Fruit fly (Drosophila melanogaster) whole organism, embryonic: ENCODE results near the gene T48.
A peak's percentile ranks its signal among the peaks of the same experiment; 100 is the strongest.

Experiments
- ATbp ChIP-seq: fragments of 200-800 bp; sonication (Bioruptor generic); optimal IDR thresholded peaks from 2 replicates; lab custom pipeline; 2017; ENCODE audit warnings: missing biosample characterization, mild to moderate bottlenecking, missing genetic modification characterization, missing genetic modification reagents
- Abd-B ChIP-seq: fragments of 200-800 bp; sonication (Bioruptor generic); optimal IDR thresholded peaks from 2 replicates; lab custom pipeline; 2018; ENCODE audit warnings: missing biosample characterization, mild to moderate bottlenecking, missing genetic modification characterization, moderate library complexity
- Ada2b ChIP-seq: fragments of 200-800 bp; sonication (Bioruptor generic); IDR thresholded peaks from 2 replicates; pipeline ENCODE4 v1.3.6; 2022; ENCODE audit warnings: missing biosample characterization, missing genetic modification characterization
- Adf1 ChIP-seq: fragments of 200-800 bp; sonication (Bioruptor generic); IDR thresholded peaks from 2 replicates; pipeline ENCODE4 v1.3.6; 2022; ENCODE audit warnings: missing biosample characterization, missing genetic modification characterization
- B-H2 ChIP-seq: fragments of 200-800 bp; sonication (Bioruptor generic); optimal IDR thresholded peaks from 2 replicates; lab custom pipeline; 2018; ENCODE audit warnings: missing biosample characterization, mild to moderate bottlenecking, missing genetic modification characterization
- Bgb ChIP-seq: fragments of 200-800 bp; sonication (Bioruptor generic); IDR thresholded peaks from 2 replicates; pipeline ENCODE4 v1.3.6; 2022; ENCODE audit warnings: missing biosample characterization, missing genetic modification characterization; ENCODE audit not compliant: partially characterized antibody
- CG10147 ChIP-seq: fragments of 200-800 bp; sonication (Bioruptor generic); optimal IDR thresholded peaks from 2 replicates; lab custom pipeline; 2019; ENCODE audit warnings: missing biosample characterization, mild to moderate bottlenecking, missing genetic modification characterization, moderate library complexity
- CG10274 ChIP-seq: fragments of 200-800 bp; sonication (Bioruptor generic); optimal IDR thresholded peaks from 3 replicates; lab custom pipeline; 2017; ENCODE audit warnings: missing biosample characterization, mild to moderate bottlenecking, missing genetic modification characterization
- CG10366 ChIP-seq: fragments of 200-800 bp; sonication (Bioruptor generic); IDR thresholded peaks from 2 replicates; pipeline ENCODE4 v1.3.6; 2022; ENCODE audit warnings: missing biosample characterization, missing genetic modification characterization
- CG11247 ChIP-seq: fragments of 200-800 bp; sonication (Bioruptor generic); IDR thresholded peaks from 2 replicates; pipeline ENCODE4 v1.3.6; 2022; ENCODE audit warnings: missing biosample characterization, missing genetic modification characterization
- CG11560 ChIP-seq: fragments of 200-800 bp; sonication (Bioruptor generic); IDR thresholded peaks from 3 replicates; pipeline ENCODE4 v1.3.6; 2022; ENCODE audit warnings: missing biosample characterization, missing genetic modification characterization
- CG13296 ChIP-seq: fragments of 200-800 bp; sonication (Bioruptor generic); optimal IDR thresholded peaks from 3 replicates; lab custom pipeline; 2018; ENCODE audit warnings: missing biosample characterization, mild to moderate bottlenecking, missing genetic modification characterization
- CG14965 ChIP-seq: fragments of 200-800 bp; sonication (Bioruptor generic); optimal IDR thresholded peaks from 2 replicates; lab custom pipeline; 2016; ENCODE audit warnings: missing biosample characterization, missing genetic modification characterization, borderline replicate concordance
- CG15269 ChIP-seq: fragments of 200-800 bp; sonication (Bioruptor generic); optimal IDR thresholded peaks from 2 replicates; lab custom pipeline; 2018; ENCODE audit warnings: missing biosample characterization, mild to moderate bottlenecking, missing genetic modification characterization, moderate library complexity
- CG17802 ChIP-seq: fragments of 200-800 bp; sonication (Bioruptor generic); optimal IDR thresholded peaks from 2 replicates; lab custom pipeline; 2018; ENCODE audit warnings: missing biosample characterization, mild to moderate bottlenecking, missing genetic modification characterization, moderate library complexity
- CG18599 ChIP-seq: fragments of 200-800 bp; sonication (Bioruptor generic); optimal IDR thresholded peaks from 3 replicates; lab custom pipeline; 2017; ENCODE audit warnings: missing biosample characterization, missing genetic modification characterization, mild to moderate bottlenecking, moderate library complexity, missing genetic modification reagents
- CG2116 ChIP-seq: fragments of 200-800 bp; sonication (Bioruptor generic); optimal IDR thresholded peaks from 3 replicates; lab custom pipeline; 2018; ENCODE audit warnings: missing biosample characterization, mild to moderate bottlenecking, missing genetic modification characterization
- CG2712 ChIP-seq: fragments of 200-800 bp; optimal IDR thresholded peaks from 3 replicates; lab custom pipeline; 2019; ENCODE audit warnings: missing biosample characterization, mild to moderate bottlenecking, missing genetic modification characterization, moderate library complexity
- CG31388 ChIP-seq: fragments of 200-800 bp; sonication (Bioruptor generic); optimal IDR thresholded peaks from 2 replicates; lab custom pipeline; 2016; ENCODE audit warnings: missing biosample characterization, missing genetic modification characterization
- CG34376 ChIP-seq: fragments of 200-800 bp; sonication (Bioruptor generic); optimal IDR thresholded peaks from 2 replicates; lab custom pipeline; 2018; ENCODE audit warnings: missing biosample characterization, mild to moderate bottlenecking, missing genetic modification characterization
- CG3847 ChIP-seq: fragments of 200-800 bp; sonication (Bioruptor generic); IDR thresholded peaks from 2 replicates; pipeline ENCODE4 v1.3.6; 2022; ENCODE audit warnings: missing biosample characterization, missing genetic modification characterization
- CG7556 ChIP-seq: fragments of 200-800 bp; sonication (Bioruptor generic); optimal IDR thresholded peaks from 2 replicates; lab custom pipeline; 2017; ENCODE audit warnings: missing biosample characterization, mild to moderate bottlenecking, missing genetic modification characterization
- CG7745 ChIP-seq: fragments of 200-800 bp; sonication (Bioruptor generic); optimal IDR thresholded peaks from 2 replicates; lab custom pipeline; 2018; ENCODE audit warnings: missing biosample characterization, mild to moderate bottlenecking, missing genetic modification characterization, moderate library complexity
- CG8359 ChIP-seq: fragments of 200-800 bp; sonication (Bioruptor generic); optimal IDR thresholded peaks from 2 replicates; lab custom pipeline; 2017; ENCODE audit warnings: missing biosample characterization, mild to moderate bottlenecking, missing genetic modification characterization, borderline replicate concordance
- Chrac-16 ChIP-seq: fragments of 200-800 bp; sonication (Bioruptor generic); optimal IDR thresholded peaks from 3 replicates; lab custom pipeline; 2016; ENCODE audit warnings: missing biosample characterization, missing genetic modification characterization
- Deaf1 ChIP-seq: fragments of 200-800 bp; optimal IDR thresholded peaks from 3 replicates; lab custom pipeline; 2019; ENCODE audit warnings: missing biosample characterization, mild to moderate bottlenecking, missing genetic modification characterization, moderate library complexity
- Dref ChIP-seq: fragments of 200-800 bp; sonication (Bioruptor generic); IDR thresholded peaks from 2 replicates; pipeline ENCODE4 v1.3.6; 2022; ENCODE audit warnings: missing biosample characterization, missing genetic modification characterization
- Ets97D ChIP-seq: fragments of 200-800 bp; sonication (Bioruptor generic); optimal IDR thresholded peaks from 3 replicates; lab custom pipeline; 2016; ENCODE audit warnings: missing biosample characterization, missing genetic modification characterization
- Fer2 ChIP-seq: fragments of 200-800 bp; sonication (Bioruptor generic); optimal IDR thresholded peaks from 2 replicates; lab custom pipeline; 2018; ENCODE audit warnings: missing biosample characterization, mild to moderate bottlenecking, missing genetic modification characterization, moderate library complexity
- H2.0 ChIP-seq: fragments of 200-800 bp; sonication (Bioruptor generic); IDR thresholded peaks from 2 replicates; pipeline ENCODE4 v1.3.6; 2022; ENCODE audit warnings: missing biosample characterization, missing genetic modification characterization
- Hr3 ChIP-seq: fragments of 200-800 bp; sonication (Bioruptor generic); optimal IDR thresholded peaks from 3 replicates; lab custom pipeline; 2016; ENCODE audit warnings: missing biosample characterization, missing genetic modification characterization
- Hr51 ChIP-seq, 2 experiments: fragments of 200-800 bp; sonication (Bioruptor generic); optimal IDR thresholded peaks; 2 replicates in 1 of 2; 3 replicates in 1 of 2; lab custom pipeline; 2016 to 2018; ENCODE audit warnings: missing biosample characterization in 2 of 2, missing genetic modification characterization in 2 of 2, mild to moderate bottlenecking in 1 of 2, moderate library complexity in 1 of 2
- Med ChIP-seq: fragments of 200-800 bp; sonication (Bioruptor generic); peaks from one replicate; lab custom pipeline; 2016; ENCODE audit warnings: missing biosample characterization, missing genetic modification characterization, mild to moderate bottlenecking, inconsistent platforms, moderate library complexity
- NC2β ChIP-seq: fragments of 200-800 bp; sonication (Bioruptor generic); optimal IDR thresholded peaks from 2 replicates; lab custom pipeline; 2016; ENCODE audit warnings: missing biosample characterization, missing genetic modification characterization
- NK7.1 ChIP-seq: fragments of 200-800 bp; sonication (Bioruptor generic); optimal IDR thresholded peaks from 3 replicates; lab custom pipeline; 2016; ENCODE audit warnings: missing biosample characterization, missing genetic modification characterization
- Spps ChIP-seq: fragments of 200-800 bp; sonication (Bioruptor generic); optimal IDR thresholded peaks from 2 replicates; lab custom pipeline; 2018; ENCODE audit warnings: missing biosample characterization, mild to moderate bottlenecking, missing genetic modification characterization
- Sry-β ChIP-seq: fragments of 200-800 bp; sonication (Bioruptor generic); optimal IDR thresholded peaks from 2 replicates; lab custom pipeline; 2018; ENCODE audit warnings: missing biosample characterization, mild to moderate bottlenecking, missing genetic modification characterization, moderate library complexity
- Stat92E ChIP-seq, 3 experiments: fragments of >200 bp in 2 of 3; fragments of 200-800 bp in 1 of 3; sonication (Bioruptor generic) in 1 of 3; optimal IDR thresholded peaks; 2 replicates each; lab custom pipeline; 2017 to 2019; ENCODE audit warnings: missing biosample characterization in 3 of 3, missing genetic modification characterization in 3 of 3, mild to moderate bottlenecking in 1 of 3, moderate library complexity in 1 of 3
- ab ChIP-seq: fragments of 200-800 bp; sonication (Bioruptor generic); optimal IDR thresholded peaks from 2 replicates; lab custom pipeline; 2016; ENCODE audit warnings: missing biosample characterization, missing genetic modification characterization
- chm ChIP-seq: fragments of 200-800 bp; sonication (Bioruptor generic); IDR thresholded peaks from 2 replicates; pipeline ENCODE4 v1.3.6; 2022; ENCODE audit warnings: missing biosample characterization, missing genetic modification characterization
- esg ChIP-seq: fragments of 200-800 bp; sonication (Bioruptor generic); conservative IDR thresholded peaks from 2 replicates; pipeline ENCODE4 v1.3.6; 2022; ENCODE audit warnings: missing biosample characterization, missing genetic modification characterization
- eyg ChIP-seq: fragments of 200-800 bp; sonication (Bioruptor generic); optimal IDR thresholded peaks from 3 replicates; lab custom pipeline; 2016; ENCODE audit warnings: missing biosample characterization, missing genetic modification characterization
- jigr1 ChIP-seq: fragments of 200-800 bp; sonication (Bioruptor generic); IDR thresholded peaks from 3 replicates; pipeline ENCODE4 v1.3.6; 2022; ENCODE audit warnings: missing biosample characterization, missing genetic modification characterization
- jumu ChIP-seq: fragments of 200-800 bp; sonication (Bioruptor generic); optimal IDR thresholded peaks from 3 replicates; lab custom pipeline; 2016; ENCODE audit warnings: missing biosample characterization, missing genetic modification characterization
- lab ChIP-seq: fragments of 200-800 bp; sonication (Bioruptor generic); optimal IDR thresholded peaks from 3 replicates; lab custom pipeline; 2017; ENCODE audit warnings: missing biosample characterization, missing genetic modification characterization, mild to moderate bottlenecking, moderate library complexity, missing genetic modification reagents
- mam ChIP-seq: fragments of 200-800 bp; sonication (Bioruptor generic); optimal IDR thresholded peaks from 3 replicates; lab custom pipeline; 2016; ENCODE audit warnings: missing biosample characterization, missing genetic modification characterization
- peb ChIP-seq: fragments of 200-800 bp; sonication (Bioruptor generic); IDR thresholded peaks from 2 replicates; pipeline ENCODE4 v1.3.6; 2022; ENCODE audit warnings: missing biosample characterization, missing genetic modification characterization
- seq ChIP-seq: fragments of 200-800 bp; sonication (Bioruptor generic); IDR thresholded peaks from 2 replicates; pipeline ENCODE4 v1.3.6; 2022; ENCODE audit warnings: missing biosample characterization, missing genetic modification characterization
- slp2 ChIP-seq: fragments of 200-800 bp; sonication (Bioruptor generic); optimal IDR thresholded peaks from 2 replicates; lab custom pipeline; 2016; ENCODE audit warnings: missing biosample characterization, missing genetic modification characterization
- ssp ChIP-seq: fragments of 200-800 bp; sonication (Bioruptor generic); IDR thresholded peaks from 2 replicates; pipeline ENCODE4 v1.3.6; 2022; ENCODE audit warnings: missing biosample characterization, missing genetic modification characterization
- vvl ChIP-seq: fragments of 200-800 bp; sonication (Bioruptor generic); IDR thresholded peaks from 2 replicates; pipeline ENCODE4 v1.3.6; 2022; ENCODE audit warnings: missing biosample characterization, missing genetic modification characterization
- zfh1 ChIP-seq: fragments of 200-800 bp; sonication (Bioruptor generic); IDR thresholded peaks from 3 replicates; pipeline ENCODE4 v1.3.6; 2022; ENCODE audit warnings: missing biosample characterization, missing genetic modification characterization

T48 gene

DNA sequence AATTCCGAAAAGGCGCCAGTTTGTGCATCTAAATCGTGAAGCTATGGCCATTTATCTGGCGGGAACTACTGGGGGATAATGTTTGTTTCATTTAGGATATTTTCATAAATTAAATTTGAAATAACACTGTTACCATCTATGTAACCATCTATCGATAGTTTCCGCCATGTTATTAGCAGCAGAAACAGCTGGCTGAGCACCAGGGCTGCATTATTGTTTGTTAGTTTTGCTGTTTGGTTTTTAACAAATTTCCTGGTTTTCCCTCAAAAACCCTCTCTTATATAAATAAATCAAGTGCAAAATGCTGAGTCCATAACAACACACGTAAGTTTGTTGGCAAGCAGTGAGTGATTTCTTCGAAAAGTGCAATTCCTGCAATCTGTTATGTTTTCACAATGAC is 5.1 kb upstream of the T48 start, which contains the start of gene CG5500 (continued):
- TF ChIP-seq Adf1 (GFP tag; lab: Robert Waterston, UW) (no peak), Abd-B (GFP tag; lab: Kevin White, UChicago) (no peak), seq (GFP tag; lab: Robert Waterston, UW) (no peak), CG11247 (no peak), CG14965 (GFP tag; lab: Kevin White, UChicago) (no peak), lab (no peak), Chrac-16 (GFP tag; lab: Kevin White, UChicago) (no peak), jumu (no peak), ssp (GFP tag; lab: Robert Waterston, UW) (no peak), esg (GFP tag; lab: Robert Waterston, UW) (no peak), ab (GFP tag; lab: Kevin White, UChicago) (no peak), CG17802 (tag; lab: Kevin White, UChicago) (no peak), NC2β (no peak), NK7.1 (GFP tag; lab: Kevin White, UChicago) (no peak), B-H2 (GFP tag; lab: Kevin White, UChicago) (no peak), vvl (GFP tag; lab: Robert Waterston, UW) (no peak), zfh1 (GFP tag; lab: Robert Waterston, UW) (no peak), Bgb (GFP tag; lab: Robert Waterston, UW) (peak; percentile 39; the same call in 1 of the 2 replicates), CG31388 (GFP tag; lab: Kevin White, UChicago) (no peak), CG10274 (no peak), Ada2b (GFP tag; lab: Robert Waterston, UW) (no peak), jigr1 (GFP tag; lab: Robert Waterston, UW) (no peak), CG10147 (GFP tag; lab: Kevin White, UChicago) (no peak), eyg (GFP tag; lab: Kevin White, UChicago) (no peak), CG11560 (no peak), Hr51 (GFP tag; optimal IDR thresholded peaks at IDR 0.05; lab: Kevin White, UChicago) (no peak), CG2116 (GFP tag; lab: Kevin White, UChicago) (peak; percentile 42), slp2 (GFP tag; lab: Kevin White, UChicago) (no peak), Spps (no peak), CG13296 (GFP tag; lab: Kevin White, UChicago) (peak; percentile 41), CG7556 (GFP tag; lab: Kevin White, UChicago) (no peak), Med (GFP tag; lab: Kevin White, UChicago) (peak; percentile 84), Sry-β (GFP tag; lab: Kevin White, UChicago) (no peak), H2.0 (GFP tag; lab: Robert Waterston, UW) (no peak), CG8359 (GFP tag; lab: Kevin White, UChicago) (no peak), chm (GFP tag; lab: Robert Waterston, UW) (no peak), CG7745 (tag; lab: Kevin White, UChicago) (no peak), Stat92E (GFP tag; optimal IDR thresholded peaks at IDR 0.05; lab: Kevin White, UChicago) (no peak), CG18599 (GFP tag; lab: Kevin White, UChicago) (no peak), Deaf1 (tag; lab: Kevin White, UChicago) (no peak), CG34376 (GFP tag; lab: Kevin White, UChicago) (peak; percentile 6), mam (no peak), Hr3 (no peak), CG15269 (tag; lab: Kevin White, UChicago) (no peak), ATbp (no peak), CG2712 (tag; lab: Kevin White, UChicago) (peak; percentile 2), Ets97D (GFP tag; lab: Kevin White, UChicago) (peak; percentile 13), Dref (GFP tag; lab: Robert Waterston, UW) (peak; percentile 57), CG3847 (GFP tag; lab: Robert Waterston, UW) (no peak), Fer2 (tag; lab: Kevin White, UChicago) (no peak), CG10366 (no peak), peb (GFP tag; lab: Robert Waterston, UW) (no peak)
